Fruit fly (Drosophila melanogaster) whole organism, embryonic: ENCODE measurements around the gene apn.
A peak's percentile ranks its signal among the peaks of the same experiment; 100 is the strongest.

ENCODE experiments used
- Bgb ChIP-seq: fragments of 200-800 bp; sonication (Bioruptor generic); IDR thresholded peaks from 2 replicates; pipeline ENCODE4 v1.3.6; 2022; ENCODE audit warnings: missing biosample characterization, missing genetic modification characterization; ENCODE audit not compliant: partially characterized antibody
- CG10274 ChIP-seq: fragments of 200-800 bp; sonication (Bioruptor generic); optimal IDR thresholded peaks from 3 replicates; lab custom pipeline; 2017; ENCODE audit warnings: missing biosample characterization, mild to moderate bottlenecking, missing genetic modification characterization
- CG11504 ChIP-seq: fragments of 200-800 bp; sonication (Bioruptor generic); optimal IDR thresholded peaks from 3 replicates; lab custom pipeline; 2019; ENCODE audit warnings: missing biosample characterization, mild to moderate bottlenecking, missing genetic modification characterization, moderate library complexity
- CG11723 ChIP-seq: fragments of 200-800 bp; sonication (Bioruptor generic); optimal IDR thresholded peaks from 2 replicates; lab custom pipeline; 2017; ENCODE audit warnings: missing biosample characterization, mild to moderate bottlenecking, missing genetic modification characterization
- CG14441 ChIP-seq: fragments of 200-800 bp; sonication (Bioruptor generic); IDR thresholded peaks from 2 replicates; pipeline ENCODE4 v1.3.6; 2022; ENCODE audit warnings: missing biosample characterization, missing genetic modification characterization
- CG14667 ChIP-seq: fragments of 200-800 bp; sonication (Bioruptor generic); IDR thresholded peaks from 2 replicates; pipeline ENCODE4 v1.3.6; 2022; ENCODE audit warnings: missing biosample characterization, missing genetic modification characterization
- CG1647 ChIP-seq: fragments of 200-800 bp; sonication (Bioruptor generic); optimal IDR thresholded peaks from 3 replicates; lab custom pipeline; 2016; ENCODE audit warnings: missing biosample characterization, missing genetic modification characterization
- CG17328 ChIP-seq: fragments of 200-800 bp; sonication (Bioruptor generic); IDR thresholded peaks from 2 replicates; pipeline ENCODE4 v1.3.6; 2022; ENCODE audit warnings: missing biosample characterization, missing genetic modification characterization
- CG17385 ChIP-seq: fragments of 200-800 bp; sonication (Bioruptor generic); optimal IDR thresholded peaks from 3 replicates; lab custom pipeline; 2018; ENCODE audit warnings: missing biosample characterization, mild to moderate bottlenecking, missing genetic modification characterization
- CG1792 ChIP-seq: fragments of 200-800 bp; sonication (Bioruptor generic); optimal IDR thresholded peaks from 2 replicates; lab custom pipeline; 2016; ENCODE audit warnings: missing biosample characterization, missing genetic modification characterization
- CG2678 ChIP-seq: fragments of 200-800 bp; sonication (Bioruptor generic); optimal IDR thresholded peaks from 3 replicates; lab custom pipeline; 2019; ENCODE audit warnings: missing biosample characterization, mild to moderate bottlenecking, missing genetic modification characterization, moderate library complexity
- CG30431 ChIP-seq: fragments of 200-800 bp; sonication (Bioruptor generic); optimal IDR thresholded peaks from 2 replicates; lab custom pipeline; 2017; ENCODE audit warnings: missing biosample characterization, missing genetic modification characterization
- CG3065 ChIP-seq: fragments of 200-800 bp; sonication (Bioruptor generic); optimal IDR thresholded peaks from 2 replicates; lab custom pipeline; 2016; ENCODE audit warnings: missing biosample characterization, missing genetic modification characterization
- CG33213 ChIP-seq: fragments of 200-800 bp; sonication (Bioruptor generic); optimal IDR thresholded peaks from 3 replicates; lab custom pipeline; 2016; ENCODE audit warnings: missing biosample characterization, missing genetic modification characterization
- CG3407 ChIP-seq: fragments of 200-800 bp; sonication (Bioruptor generic); optimal IDR thresholded peaks from 2 replicates; lab custom pipeline; 2018; ENCODE audit warnings: missing biosample characterization, mild to moderate bottlenecking, missing genetic modification characterization
- CG6175 ChIP-seq: fragments of 200-800 bp; sonication (Bioruptor generic); IDR thresholded peaks from 3 replicates; pipeline ENCODE4 v1.3.6; 2022; ENCODE audit warnings: missing biosample characterization, missing genetic modification characterization
- CG7928 ChIP-seq: fragments of 200-800 bp; sonication (Bioruptor generic); optimal IDR thresholded peaks from 2 replicates; lab custom pipeline; 2017; ENCODE audit warnings: missing biosample characterization, mild to moderate bottlenecking, missing genetic modification characterization
- CG8281 ChIP-seq: fragments of 200-800 bp; sonication (Bioruptor generic); optimal IDR thresholded peaks from 2 replicates; lab custom pipeline; 2018; ENCODE audit warnings: missing biosample characterization, mild to moderate bottlenecking, missing genetic modification characterization, moderate library complexity
- CG8478 ChIP-seq: fragments of >200 bp; optimal IDR thresholded peaks from 2 replicates; lab custom pipeline; 2018
- CG8765 ChIP-seq: fragments of 200-800 bp; sonication (Bioruptor generic); IDR thresholded peaks from 2 replicates; pipeline ENCODE4 v1.3.6; 2022; ENCODE audit warnings: missing biosample characterization, missing genetic modification characterization
- CG9817 ChIP-seq: fragments of 200-800 bp; sonication (Bioruptor generic); optimal IDR thresholded peaks from 2 replicates; lab custom pipeline; 2018; ENCODE audit warnings: missing biosample characterization, mild to moderate bottlenecking, missing genetic modification characterization, moderate library complexity
- Camta ChIP-seq: fragments of 200-800 bp; sonication (Bioruptor generic); optimal IDR thresholded peaks from 2 replicates; lab custom pipeline; 2016; ENCODE audit warnings: missing biosample characterization, missing genetic modification characterization
- Dip2 ChIP-seq: fragments of 200-800 bp; sonication (Bioruptor generic); IDR thresholded peaks from 2 replicates; pipeline ENCODE4 v1.3.6; 2022; ENCODE audit warnings: missing biosample characterization, missing genetic modification characterization
- Ets65A ChIP-seq: fragments of 200-800 bp; sonication (Bioruptor generic); peaks from one replicate; lab custom pipeline; 2016; ENCODE audit warnings: missing biosample characterization, missing genetic modification characterization
- HLH4C ChIP-seq: fragments of 200-800 bp; sonication (Bioruptor generic); IDR thresholded peaks from 3 replicates; pipeline ENCODE4 v1.3.6; 2022; ENCODE audit warnings: missing biosample characterization, missing genetic modification characterization; ENCODE audit not compliant: partially characterized antibody
- Hmx ChIP-seq: fragments of 200-800 bp; sonication (Bioruptor generic); optimal IDR thresholded peaks from 2 replicates; lab custom pipeline; 2016; ENCODE audit warnings: missing biosample characterization, missing genetic modification characterization
- MBD-R2 ChIP-seq: fragments of 200-800 bp; sonication (Bioruptor generic); IDR thresholded peaks from 2 replicates; pipeline ENCODE4 v1.3.6; 2022; ENCODE audit warnings: missing biosample characterization, missing genetic modification characterization
- Pdp1 ChIP-seq, 2 experiments: fragments of 200-800 bp; sonication (Bioruptor generic); optimal IDR thresholded peaks; 3 replicates each; lab custom pipeline; 2016; ENCODE audit warnings: missing biosample characterization in 2 of 2, missing genetic modification characterization in 2 of 2, mild to moderate bottlenecking in 1 of 2, moderate library complexity in 1 of 2
- Scr ChIP-seq: fragments of 200-800 bp; sonication (Bioruptor generic); IDR thresholded peaks from 2 replicates; pipeline ENCODE4 v1.3.6; 2022; ENCODE audit warnings: missing biosample characterization, missing genetic modification characterization; ENCODE audit not compliant: partially characterized antibody
- Sry-β ChIP-seq: fragments of 200-800 bp; sonication (Bioruptor generic); optimal IDR thresholded peaks from 2 replicates; lab custom pipeline; 2018; ENCODE audit warnings: missing biosample characterization, mild to moderate bottlenecking, missing genetic modification characterization, moderate library complexity
- Ssrp ChIP-seq: fragments of 200-800 bp; sonication (Bioruptor generic); optimal IDR thresholded peaks from 2 replicates; lab custom pipeline; 2018; ENCODE audit warnings: missing biosample characterization, mild to moderate bottlenecking, missing genetic modification characterization, moderate library complexity
- al ChIP-seq: fragments of 200-800 bp; sonication (Bioruptor generic); IDR thresholded peaks from 2 replicates; pipeline ENCODE4 v1.3.6; 2022; ENCODE audit warnings: missing biosample characterization, missing genetic modification characterization
- ash1 ChIP-seq: fragments of 200-800 bp; sonication (Bioruptor generic); optimal IDR thresholded peaks from 2 replicates; lab custom pipeline; 2018; ENCODE audit warnings: missing biosample characterization, mild to moderate bottlenecking, missing genetic modification characterization
- cg ChIP-seq: fragments of 200-800 bp; sonication (Bioruptor generic); optimal IDR thresholded peaks from 3 replicates; lab custom pipeline; 2019; ENCODE audit warnings: missing biosample characterization, mild to moderate bottlenecking, missing genetic modification characterization, moderate library complexity
- crp ChIP-seq, 2 experiments: fragments of 200-800 bp; sonication (Bioruptor generic); optimal IDR thresholded peaks; 2 replicates in 1 of 2; 3 replicates in 1 of 2; lab custom pipeline; 2017; ENCODE audit warnings: missing biosample characterization in 2 of 2, missing genetic modification characterization in 2 of 2, mild to moderate bottlenecking in 1 of 2, moderate library complexity in 1 of 2
- disco-r ChIP-seq: fragments of 200-800 bp; sonication (Bioruptor generic); optimal IDR thresholded peaks from 2 replicates; lab custom pipeline; 2016; ENCODE audit warnings: missing biosample characterization, missing genetic modification characterization
- ftz-f1 ChIP-seq: fragments of 200-800 bp; sonication (Bioruptor generic); optimal IDR thresholded peaks from 2 replicates; lab custom pipeline; 2016; ENCODE audit warnings: missing biosample characterization, missing genetic modification characterization
- gsb-n ChIP-seq: fragments of 200-800 bp; sonication (Bioruptor generic); optimal IDR thresholded peaks from 3 replicates; lab custom pipeline; 2018; ENCODE audit warnings: missing biosample characterization, mild to moderate bottlenecking, missing genetic modification characterization
- ind ChIP-seq: fragments of 200-800 bp; sonication (Bioruptor generic); optimal IDR thresholded peaks from 3 replicates; lab custom pipeline; 2016; ENCODE audit warnings: missing biosample characterization, missing genetic modification characterization
- inv ChIP-seq: fragments of 200-800 bp; sonication (Bioruptor generic); IDR thresholded peaks from 2 replicates; pipeline ENCODE4 v1.3.6; 2022; ENCODE audit warnings: missing biosample characterization, missing genetic modification characterization; ENCODE audit not compliant: partially characterized antibody
- kah ChIP-seq: fragments of 200-800 bp; sonication (Bioruptor generic); optimal IDR thresholded peaks from 2 replicates; lab custom pipeline; 2018; ENCODE audit warnings: missing biosample characterization, mild to moderate bottlenecking, missing genetic modification characterization
- kay ChIP-seq: fragments of 200-800 bp; sonication (Bioruptor generic); optimal IDR thresholded peaks from 2 replicates; lab custom pipeline; 2016; ENCODE audit warnings: missing biosample characterization, missing genetic modification characterization
- pho ChIP-seq: fragments of 200-800 bp; sonication (Bioruptor generic); optimal IDR thresholded peaks from 2 replicates; lab custom pipeline; 2016; ENCODE audit warnings: missing biosample characterization, missing genetic modification characterization
- pum ChIP-seq: fragments of 200-800 bp; sonication (Bioruptor generic); optimal IDR thresholded peaks from 2 replicates; lab custom pipeline; 2016; ENCODE audit warnings: missing biosample characterization, missing genetic modification characterization
- pzg ChIP-seq: fragments of 200-800 bp; sonication (Bioruptor generic); optimal IDR thresholded peaks from 3 replicates; lab custom pipeline; 2018; ENCODE audit warnings: missing biosample characterization, mild to moderate bottlenecking, missing genetic modification characterization, moderate library complexity
- schlank ChIP-seq: fragments of 200-800 bp; sonication (Bioruptor generic); optimal IDR thresholded peaks from 2 replicates; lab custom pipeline; 2018; ENCODE audit warnings: missing biosample characterization, mild to moderate bottlenecking, missing genetic modification characterization
- tap ChIP-seq: fragments of 200-800 bp; optimal IDR thresholded peaks from 3 replicates; lab custom pipeline; 2019; ENCODE audit warnings: missing biosample characterization, mild to moderate bottlenecking, missing genetic modification characterization, moderate library complexity
- tin ChIP-seq: fragments of 200-800 bp; sonication (Bioruptor generic); optimal IDR thresholded peaks from 3 replicates; lab custom pipeline; 2016; ENCODE audit warnings: missing biosample characterization, missing genetic modification characterization
- unc-4 ChIP-seq: fragments of 200-800 bp; sonication (Bioruptor generic); IDR thresholded peaks from 2 replicates; pipeline ENCODE4 v1.3.6; 2022; ENCODE audit warnings: missing biosample characterization, missing genetic modification characterization; ENCODE audit not compliant: partially characterized antibody
- yki ChIP-seq: fragments of >200 bp; optimal IDR thresholded peaks from 3 replicates; lab custom pipeline; 2018
- z ChIP-seq: fragments of 200-800 bp; sonication (Bioruptor generic); IDR thresholded peaks from 3 replicates; pipeline ENCODE4 v1.3.6; 2022; ENCODE audit warnings: missing biosample characterization, missing genetic modification characterization

apn gene

DNA sequence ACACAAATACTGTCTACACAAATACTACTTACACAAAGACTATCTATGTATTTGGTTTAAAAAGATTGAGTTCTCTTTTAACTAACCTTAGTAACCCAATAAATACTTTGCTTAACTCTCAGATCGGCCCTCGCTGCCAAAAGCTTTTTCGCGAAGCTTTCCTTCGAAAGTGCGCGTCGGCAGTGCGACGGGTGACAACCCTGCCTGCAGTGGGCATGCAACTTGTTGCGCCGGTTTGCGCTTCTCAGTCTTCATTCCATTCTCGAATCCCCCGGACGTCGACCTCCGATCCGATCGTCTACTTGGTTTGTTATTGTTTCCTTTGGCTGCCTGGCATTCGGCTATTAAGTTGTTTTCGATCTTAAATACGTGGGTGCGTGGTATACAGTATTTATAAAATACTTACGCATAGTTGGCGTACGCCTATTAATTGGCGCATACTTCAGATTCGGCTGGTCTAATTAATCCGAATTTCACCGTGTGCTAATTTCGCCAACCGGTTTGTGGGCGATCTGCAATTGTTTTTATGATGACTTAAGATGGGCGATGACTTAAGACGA lies 28.4 kb downstream of the apn start, which contains the start of gene CG11686 (continued):
- TF ChIP-seq Hmx (GFP tag; lab: Kevin White, UChicago) (no peak), Ssrp (tag; lab: Kevin White, UChicago) (no peak), Camta (no peak), unc-4 (GFP tag; lab: Robert Waterston, UW) (no peak), inv (no peak), CG30431 (GFP tag; lab: Kevin White, UChicago) (no peak), z (GFP tag; lab: Robert Waterston, UW) (no peak), crp (GFP tag; optimal IDR thresholded peaks at IDR 0.05; lab: Kevin White, UChicago) (no peak), CG1792 (GFP tag; lab: Kevin White, UChicago) (no peak), ash1 (GFP tag; lab: Kevin White, UChicago) (no peak), ftz-f1 (GFP tag; lab: Kevin White, UChicago) (peak; percentile 28), tap (no peak), Bgb (peak; percentile 53; the same call in 1 of the 2 replicates), CG6175 (GFP tag; lab: Robert Waterston, UW) (peak; percentile 49; the same call in 1 of the 3 replicates), CG8765 (GFP tag; lab: Robert Waterston, UW) (no peak), CG1647 (GFP tag; lab: Kevin White, UChicago) (no peak), pum (GFP tag; lab: Kevin White, UChicago) (no peak), pho (peak; percentile 2), CG9817 (no peak), kay (GFP tag; lab: Kevin White, UChicago) (no peak), kah (GFP tag; lab: Kevin White, UChicago) (peak; percentile 88), CG14441 (GFP tag; lab: Robert Waterston, UW) (0 out of 2 replicates have a peak, but pooled peaks have one; percentile 11), CG11504 (tag; lab: Kevin White, UChicago) (peak; percentile 97), CG2678 (tag; lab: Kevin White, UChicago) (no peak), CG8281 (tag; lab: Kevin White, UChicago) (no peak), CG14667 (no peak), al (GFP tag; lab: Robert Waterston, UW) (no peak), Sry-β (GFP tag; lab: Kevin White, UChicago) (no peak), Scr (GFP tag; lab: Robert Waterston, UW) (no peak), Pdp1 (GFP tag; optimal IDR thresholded peaks at IDR 0.05; lab: Kevin White, UChicago) (no peak), CG8478 (lab: Kevin White, UChicago) (no peak), HLH4C (GFP tag; lab: Robert Waterston, UW) (no peak; the same call in 2 of the 3 replicates), ind (GFP tag; lab: Kevin White, UChicago) (no peak), cg (GFP tag; lab: Kevin White, UChicago) (no peak), CG17385 (GFP tag; lab: Kevin White, UChicago) (peak; percentile 3), Dip2 (GFP tag; lab: Robert Waterston, UW) (no peak), MBD-R2 (GFP tag; lab: Robert Waterston, UW) (peak; percentile 42; the same call in 1 of the 2 replicates), CG3065 (GFP tag; lab: Kevin White, UChicago) (no peak), CG3407 (GFP tag; lab: Kevin White, UChicago) (no peak), CG33213 (GFP tag; lab: Kevin White, UChicago) (no peak), schlank (tag; lab: Kevin White, UChicago) (no peak), pzg (GFP tag; lab: Kevin White, UChicago) (peak; percentile 28), CG17328 (GFP tag; lab: Robert Waterston, UW) (peak; percentile 38; the same call in 1 of the 2 replicates), disco-r (GFP tag; lab: Kevin White, UChicago) (no peak), CG11723 (GFP tag; lab: Kevin White, UChicago) (no peak), CG10274 (GFP tag; lab: Kevin White, UChicago) (no peak), Ets65A (GFP tag; lab: Kevin White, UChicago) (no peak), CG7928 (no peak), gsb-n (tag; lab: Kevin White, UChicago) (no peak), yki (lab: Kevin White, UChicago) (no peak), tin (GFP tag; lab: Kevin White, UChicago) (no peak)
